Worm (Caenorhabditis elegans): ENCODE measurements around the gene grd-10.
"Not testable (repeated sequence)": the region's sequence is repeated elsewhere in the genome, so short reads cannot be mapped to it uniquely, and the experiment has no call there.

The grd-10 gene

ce11 chrIV:3440848-3441247, at the start of gene grd-10:
Gene grd-10, plus strand, starts transcription at chrIV:3441055.
- TF ChIP-seq ceh-30 (tag; optimal IDR thresholded peaks at IDR 0.05) (no peak), hlh-6 (tag; optimal IDR thresholded peaks at IDR 0.05) (no peak), ceh-14 (tag; optimal IDR thresholded peaks at IDR 0.05) (no peak), pros-1 (tag; optimal IDR thresholded peaks at IDR 0.05) (no peak), pha-2 (tag; optimal IDR thresholded peaks at IDR 0.05) (no peak), odd-2 (tag; optimal IDR thresholded peaks at IDR 0.05) (no peak)

- not testable (repeated sequence) for TF ChIP-seq sdc-2, gmeb-2, C08G9.2 (tag; optimal IDR thresholded peaks at IDR 0.05)
These were observed 46.8 kb upstream of the grd-10 start, which contains the start of gene C04C3.4 for ce11 chrIV:3394066-3394465. Gene C04C3.4, plus strand, starts transcription at chrIV:3394366.

ce11 chrIV:3395581-3395980, 45.3 kb upstream of the grd-10 start, which contains the start of gene C04C3.14:
Gene C04C3.14, plus strand, starts transcription at chrIV:3395881.
- TF ChIP-seq ahr-1 (tag; optimal IDR thresholded peaks at IDR 0.05) (no peak), dve-1 (tag; optimal IDR thresholded peaks at IDR 0.05) (no peak), ref-2 (tag; optimal IDR thresholded peaks at IDR 0.05) (no peak), hlh-15 (tag; optimal IDR thresholded peaks at IDR 0.05) (no peak), fkh-10 (GFP tag; optimal IDR thresholded peaks at IDR 0.05) (no peak), ztf-16 (tag; optimal IDR thresholded peaks at IDR 0.05) (no peak), npax-4 (tag; optimal IDR thresholded peaks at IDR 0.05) (no peak), ets-4 (tag; optimal IDR thresholded peaks at IDR 0.05) (no peak), ama-1 (optimal IDR thresholded peaks at IDR 0.05) (no peak), rnt-1 (tag; optimal IDR thresholded peaks at IDR 0.05) (no peak), pax-1 (tag; optimal IDR thresholded peaks at IDR 0.05) (no peak), ceh-48 (tag; optimal IDR thresholded peaks at IDR 0.05) (no peak), che-1 (tag; optimal IDR thresholded peaks at IDR 0.05) (no peak), unc-86 (tag; optimal IDR thresholded peaks at IDR 0.05) (no peak), ceh-6 (GFP tag; optimal IDR thresholded peaks at IDR 0.05) (no peak)

ce11 chrIV:3398078-3398477, 42.8 kb upstream of the grd-10 start:
- TF ChIP-seq pax-1 (tag; optimal IDR thresholded peaks at IDR 0.05) (no peak), ets-4 (tag; optimal IDR thresholded peaks at IDR 0.05) (no peak), zip-5 (tag; optimal IDR thresholded peaks at IDR 0.05) (no peak), ceh-19 (GFP tag; optimal IDR thresholded peaks at IDR 0.05) (no peak), C08G9.2 (tag; optimal IDR thresholded peaks at IDR 0.05) (no peak), elt-2 (tag; optimal IDR thresholded peaks at IDR 0.05) (no peak), ceh-9 (tag; optimal IDR thresholded peaks at IDR 0.05) (no peak), lin-11 (tag; optimal IDR thresholded peaks at IDR 0.05) (no peak), pat-9 (tag; optimal IDR thresholded peaks at IDR 0.05) (no peak), ceh-6 (GFP tag; optimal IDR thresholded peaks at IDR 0.05) (no peak), hlh-30 (tag; optimal IDR thresholded peaks at IDR 0.05; ENCODE audit: insufficient read depth) (no peak), ahr-1 (tag; optimal IDR thresholded peaks at IDR 0.05) (no peak), lim-6 (tag; optimal IDR thresholded peaks at IDR 0.05) (no peak), F13H6.1 (tag; optimal IDR thresholded peaks at IDR 0.05) (no peak), hlh-6 (tag; optimal IDR thresholded peaks at IDR 0.05) (no peak), sdc-2 (tag; optimal IDR thresholded peaks at IDR 0.05) (no peak), hlh-8 (tag; optimal IDR thresholded peaks at IDR 0.05) (no peak), ref-2 (tag; optimal IDR thresholded peaks at IDR 0.05) (no peak), K09A11.1 (tag; optimal IDR thresholded peaks at IDR 0.05; ENCODE audit: insufficient read depth) (no peak), unc-3 (GFP tag; conservative IDR thresholded peaks at IDR 0.05) (no peak), unc-3 (tag; optimal IDR thresholded peaks at IDR 0.05) (no peak)

Measured in whole organism, late embryonic.